Fruit fly (Drosophila melanogaster): ENCODE data around the gene Ir75d.

Gene Ir75d

DNA sequence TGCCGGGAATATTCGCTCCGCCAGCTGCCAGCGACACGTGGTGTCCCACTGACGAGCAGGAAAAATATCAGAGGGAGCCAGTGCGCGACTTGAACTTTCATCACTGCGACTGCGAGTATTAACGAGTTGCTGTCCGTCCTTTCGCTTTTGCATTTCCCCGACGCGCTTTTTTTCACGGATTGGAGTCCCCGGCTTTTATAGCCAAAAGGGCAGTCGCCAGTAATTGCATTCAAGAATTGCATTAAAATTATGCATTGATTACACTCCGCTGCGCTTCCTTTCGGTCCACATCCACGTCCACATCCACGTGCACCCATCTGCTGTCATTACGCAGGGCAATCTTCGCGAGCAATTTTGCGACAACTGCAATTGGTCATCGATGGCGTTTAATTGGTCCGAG lies at the start of gene Ir75d:
Ir75d (minus strand) TSS at position 101 of the 400 bp plus-strand sequence.
- no peak for TF ChIP-seq CG34367 (tag; optimal IDR thresholded peaks at IDR 0.05)
- TF ChIP-seq gl (tag; optimal IDR thresholded peaks at IDR 0.05) = no peak
- TF ChIP-seq CG17806 (tag; optimal IDR thresholded peaks at IDR 0.05) = no peak
- no peak for TF ChIP-seq Snoo (tag; optimal IDR thresholded peaks at IDR 0.05)
- no peak for TF ChIP-seq CG12605 (GFP tag; IDR thresholded peaks at IDR 0.05)
- TF ChIP-seq Ets98B (GFP tag; IDR thresholded peaks at IDR 0.05) = no peak

DNA sequence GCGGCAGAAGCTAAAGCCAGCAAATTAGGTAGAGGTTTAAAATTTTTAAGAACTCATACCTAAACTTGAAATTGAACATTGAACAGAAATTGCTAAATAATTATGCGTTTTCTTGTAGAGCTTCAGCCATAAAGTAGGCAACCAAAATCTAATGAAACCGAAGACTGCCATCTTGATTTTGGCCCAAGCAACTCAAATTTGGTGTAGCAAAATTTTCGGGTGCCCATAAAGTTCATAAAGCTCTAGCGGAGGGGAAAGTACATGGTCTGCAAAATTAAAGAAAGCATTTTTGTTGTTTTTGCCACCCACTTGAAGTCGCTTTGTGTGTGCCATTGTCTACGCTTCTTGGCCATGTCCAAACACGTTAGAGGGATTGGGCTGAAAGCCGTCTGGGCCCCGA lies 46.0 kb upstream of the Ir75d start:
- TF ChIP-seq rn (GFP tag; IDR thresholded peaks at IDR 0.05) (no peak), CG13204 (GFP tag; optimal IDR thresholded peaks at IDR 0.05) (no peak), CG8301 (tag; optimal IDR thresholded peaks at IDR 0.05) (no peak), CG12605 (GFP tag; IDR thresholded peaks at IDR 0.05) (no peak), D1 (tag; optimal IDR thresholded peaks at IDR 0.05) (no peak), Snoo (tag; optimal IDR thresholded peaks at IDR 0.05) (no peak), CG4496 (GFP tag; IDR thresholded peaks at IDR 0.05) (no peak), Pif1A (GFP tag; optimal IDR thresholded peaks at IDR 0.05) (no peak), CG9948 (tag; optimal IDR thresholded peaks at IDR 0.05) (no peak), CG17806 (tag; optimal IDR thresholded peaks at IDR 0.05) (no peak), Pif1B (GFP tag; optimal IDR thresholded peaks at IDR 0.05) (no peak), Ets98B (GFP tag; IDR thresholded peaks at IDR 0.05) (no peak), fd96Ca (GFP tag; IDR thresholded peaks at IDR 0.05) (no peak), CG10348 (GFP tag; IDR thresholded peaks at IDR 0.05) (no peak), CG32121 (GFP tag; IDR thresholded peaks at IDR 0.05) (no peak)

DNA sequence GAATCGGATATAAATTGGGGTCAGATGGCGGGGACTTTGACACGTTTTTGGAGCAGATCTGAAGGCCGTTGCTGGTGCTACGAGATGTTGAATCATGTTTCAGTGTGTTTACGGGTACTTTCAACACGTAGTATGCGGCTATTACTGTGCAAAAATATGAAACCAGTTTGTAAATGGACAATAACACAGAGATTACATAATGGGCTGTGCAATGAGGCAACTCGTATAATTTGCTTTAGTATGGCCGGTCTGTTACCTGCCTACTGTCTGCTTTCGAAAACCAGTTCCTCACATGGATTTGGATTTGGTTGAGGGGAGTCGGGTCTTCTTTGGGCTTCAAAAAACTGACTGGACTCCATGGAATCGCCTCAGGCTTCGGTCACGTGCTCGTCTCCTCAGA lies 41.4 kb upstream of the Ir75d start:
- TF ChIP-seq EcR (GFP tag; optimal IDR thresholded peaks at IDR 0.05) = peak; percentile 63
- TF ChIP-seq Snoo (tag; optimal IDR thresholded peaks at IDR 0.05) = peak; percentile 38
- TF ChIP-seq D1 (tag; optimal IDR thresholded peaks at IDR 0.05) = no peak

DNA sequence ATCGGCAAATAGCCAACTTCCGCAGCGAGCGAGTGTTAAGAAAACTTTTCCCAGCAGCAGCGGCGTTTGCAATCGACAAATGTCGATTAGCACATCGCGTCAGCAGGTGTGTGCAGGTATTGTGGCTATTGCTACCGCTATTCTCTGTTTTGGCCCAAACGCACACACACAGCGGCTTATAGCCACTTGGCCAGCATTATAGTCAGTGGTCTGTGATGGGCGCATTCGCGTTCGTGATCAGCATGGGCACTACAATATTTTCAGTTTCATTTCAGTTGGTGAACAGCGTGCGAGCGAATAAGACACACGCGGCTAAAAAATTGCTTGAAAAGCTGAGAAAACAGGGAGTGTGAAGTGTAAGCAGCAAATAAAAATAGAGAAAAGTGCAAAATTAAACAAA lies 39.4 kb upstream of the Ir75d start, which contains the start of gene CG6836:
CG6836 (plus strand) TSS at position 271 of the 400 bp plus-strand sequence.
- no peak for TF ChIP-seq Pif1A (GFP tag; optimal IDR thresholded peaks at IDR 0.05)
- 0 out of 3 replicates have a peak, but pooled peaks have one; percentile 29 for TF ChIP-seq CG4496 (GFP tag; IDR thresholded peaks at IDR 0.05)
- no peak for TF ChIP-seq CG13204 (GFP tag; optimal IDR thresholded peaks at IDR 0.05)
- no peak for TF ChIP-seq CG34367 (tag; optimal IDR thresholded peaks at IDR 0.05)
- TF ChIP-seq CG8301 (tag; optimal IDR thresholded peaks at IDR 0.05) = no peak
- peak; percentile 38; the same call in 1 of the 2 replicates for TF ChIP-seq CG32121 (GFP tag; IDR thresholded peaks at IDR 0.05)
- TF ChIP-seq fd96Ca (GFP tag; IDR thresholded peaks at IDR 0.05) = no peak
- no peak for TF ChIP-seq Pif1B (GFP tag; optimal IDR thresholded peaks at IDR 0.05)

DNA sequence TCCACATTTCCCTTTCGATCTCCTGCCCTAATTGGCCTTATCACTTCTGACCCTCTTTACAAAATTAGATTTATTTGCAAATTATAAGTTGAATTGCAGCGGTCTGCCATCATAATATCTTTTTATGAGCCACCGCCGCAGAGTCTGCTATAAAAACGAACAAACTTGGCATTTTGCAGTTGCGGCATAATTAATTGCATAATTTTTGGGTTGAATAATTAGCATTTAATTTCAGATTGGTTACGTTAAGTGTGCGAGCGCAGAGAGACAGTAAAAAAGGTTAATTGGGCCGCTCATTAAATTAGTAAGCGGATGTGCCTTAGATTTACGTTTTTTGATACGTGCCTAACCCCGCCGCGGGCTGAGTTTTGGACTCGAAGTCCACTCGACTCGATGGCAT lies 38.2 kb upstream of the Ir75d start:
- TF ChIP-seq CG32121 (GFP tag; IDR thresholded peaks at IDR 0.05) (no peak), Pif1A (GFP tag; optimal IDR thresholded peaks at IDR 0.05) (no peak)

DNA sequence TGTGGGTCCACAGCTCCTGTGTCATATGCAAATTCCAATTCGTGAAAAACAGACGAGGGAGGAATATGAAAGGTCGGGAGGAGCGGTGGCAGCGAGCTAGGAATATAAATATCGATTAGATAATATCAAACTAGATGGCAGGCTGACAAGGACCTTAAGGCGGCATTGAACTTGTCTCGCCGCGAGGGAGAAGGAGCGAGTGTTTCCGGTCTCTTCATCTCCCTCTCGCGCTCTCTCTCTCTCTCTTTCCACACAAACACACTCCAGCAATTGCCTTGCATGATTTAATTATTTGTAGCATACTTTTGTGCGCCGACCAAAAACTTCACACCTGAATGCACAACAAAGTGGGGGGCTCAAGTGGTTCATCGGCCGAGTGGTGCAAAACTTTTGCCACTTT lies 36.0 kb upstream of the Ir75d start:
- TF ChIP-seq CG8159 (tag; optimal IDR thresholded peaks at IDR 0.05) (no peak), CG9948 (tag; optimal IDR thresholded peaks at IDR 0.05) (no peak), D1 (tag; optimal IDR thresholded peaks at IDR 0.05) (no peak), CG13204 (GFP tag; optimal IDR thresholded peaks at IDR 0.05) (no peak), CG8301 (tag; optimal IDR thresholded peaks at IDR 0.05) (no peak), CG14655 (GFP tag; optimal IDR thresholded peaks at IDR 0.05) (no peak), Snoo (tag; optimal IDR thresholded peaks at IDR 0.05) (no peak), CG17806 (tag; optimal IDR thresholded peaks at IDR 0.05) (no peak), fd96Ca (GFP tag; IDR thresholded peaks at IDR 0.05) (no peak), rn (GFP tag; IDR thresholded peaks at IDR 0.05) (no peak), CG12605 (GFP tag; IDR thresholded peaks at IDR 0.05) (no peak), Pif1B (GFP tag; optimal IDR thresholded peaks at IDR 0.05) (no peak), CG34367 (tag; optimal IDR thresholded peaks at IDR 0.05) (peak; percentile 5), EcR (GFP tag; optimal IDR thresholded peaks at IDR 0.05) (no peak), Pif1A (GFP tag; optimal IDR thresholded peaks at IDR 0.05) (peak; percentile 6), CG32121 (GFP tag; IDR thresholded peaks at IDR 0.05) (no peak), Ets98B (GFP tag; IDR thresholded peaks at IDR 0.05) (no peak), CG4496 (GFP tag; IDR thresholded peaks at IDR 0.05) (peak; percentile 77), CG10348 (GFP tag; IDR thresholded peaks at IDR 0.05) (no peak), gl (tag; optimal IDR thresholded peaks at IDR 0.05) (no peak), CG15710 (tag; optimal IDR thresholded peaks at IDR 0.05) (no peak)

DNA sequence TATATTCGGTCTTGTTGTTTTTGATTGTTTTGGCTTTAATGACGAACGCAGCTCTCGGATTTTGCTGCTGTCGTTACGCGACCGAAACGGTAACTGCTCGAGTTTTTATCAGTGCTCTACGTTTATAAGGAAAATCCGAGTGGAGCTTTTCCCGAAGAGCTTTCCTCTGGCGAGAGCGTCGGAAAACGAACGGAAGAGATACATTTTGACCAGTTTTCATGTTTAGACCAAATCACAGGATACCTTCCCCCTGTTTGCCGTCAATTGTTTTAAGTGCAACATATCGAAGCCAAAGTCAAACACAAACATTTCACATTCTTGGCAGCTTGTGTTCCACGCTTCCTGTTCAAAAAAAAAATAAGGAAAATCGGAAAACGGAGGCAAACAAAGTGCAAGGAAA lies 35.0 kb upstream of the Ir75d start, which contains the start of gene CG32204:
CG32204 (minus strand) TSS at position 101 of the 400 bp plus-strand sequence.
- TF ChIP-seq Pif1B (GFP tag; optimal IDR thresholded peaks at IDR 0.05) = no peak
- no peak for TF ChIP-seq fd96Ca (GFP tag; IDR thresholded peaks at IDR 0.05)
- no peak for TF ChIP-seq gl (tag; optimal IDR thresholded peaks at IDR 0.05)
- no peak for TF ChIP-seq EcR (GFP tag; optimal IDR thresholded peaks at IDR 0.05)
- no peak for TF ChIP-seq CG15710 (tag; optimal IDR thresholded peaks at IDR 0.05)
- TF ChIP-seq Pif1A (GFP tag; optimal IDR thresholded peaks at IDR 0.05) = no peak
- no peak for TF ChIP-seq CG9948 (tag; optimal IDR thresholded peaks at IDR 0.05)
- no peak for TF ChIP-seq CG4496 (GFP tag; IDR thresholded peaks at IDR 0.05)
- no peak for TF ChIP-seq CG8159 (tag; optimal IDR thresholded peaks at IDR 0.05)
- TF ChIP-seq rn (GFP tag; IDR thresholded peaks at IDR 0.05) = no peak
- TF ChIP-seq Snoo (tag; optimal IDR thresholded peaks at IDR 0.05) = no peak
- no peak for TF ChIP-seq CG10348 (GFP tag; IDR thresholded peaks at IDR 0.05)
- TF ChIP-seq CG32121 (GFP tag; IDR thresholded peaks at IDR 0.05) = no peak
- no peak for TF ChIP-seq CG14655 (GFP tag; optimal IDR thresholded peaks at IDR 0.05)
- no peak for TF ChIP-seq CG12605 (GFP tag; IDR thresholded peaks at IDR 0.05)
- no peak for TF ChIP-seq Ets98B (GFP tag; IDR thresholded peaks at IDR 0.05)
- no peak for TF ChIP-seq D1 (tag; optimal IDR thresholded peaks at IDR 0.05)
- no peak for TF ChIP-seq CG17806 (tag; optimal IDR thresholded peaks at IDR 0.05)
- TF ChIP-seq CG8301 (tag; optimal IDR thresholded peaks at IDR 0.05) = no peak
